Fruit fly (Drosophila melanogaster) whole organism, embryonic: ENCODE data around the gene POLDIP2.
A peak's percentile ranks its signal among the peaks of the same experiment; 100 is the strongest.

Experiments used
- CG10654 ChIP-seq: fragments of 200-800 bp; sonication (Bioruptor generic); optimal IDR thresholded peaks from 2 replicates; lab custom pipeline; 2016; ENCODE audit warnings: missing biosample characterization, missing genetic modification characterization
- CG11085 ChIP-seq: fragments of 200-800 bp; sonication (Bioruptor generic); IDR thresholded peaks from 2 replicates; pipeline ENCODE4 v1.3.6; 2022; ENCODE audit warnings: missing biosample characterization, missing genetic modification characterization
- CG11695 ChIP-seq: fragments of 200-800 bp; sonication (Bioruptor generic); IDR thresholded peaks from 3 replicates; pipeline ENCODE4 v1.3.6; 2022; ENCODE audit warnings: missing biosample characterization, missing genetic modification characterization
- CG1233 ChIP-seq: fragments of 200-800 bp; sonication (Bioruptor generic); optimal IDR thresholded peaks from 4 replicates; lab custom pipeline; 2018; ENCODE audit warnings: missing biosample characterization, mild to moderate bottlenecking, missing genetic modification characterization
- CG13424 ChIP-seq: fragments of 200-800 bp; sonication (Bioruptor generic); optimal IDR thresholded peaks from 2 replicates; lab custom pipeline; 2019; ENCODE audit warnings: missing biosample characterization, mild to moderate bottlenecking, missing genetic modification characterization, moderate library complexity
- CG13775 ChIP-seq: fragments of 200-800 bp; sonication (Bioruptor generic); optimal IDR thresholded peaks from 3 replicates; lab custom pipeline; 2017; ENCODE audit warnings: missing biosample characterization, mild to moderate bottlenecking, missing genetic modification characterization
- CG1647 ChIP-seq: fragments of 200-800 bp; sonication (Bioruptor generic); optimal IDR thresholded peaks from 3 replicates; lab custom pipeline; 2016; ENCODE audit warnings: missing biosample characterization, missing genetic modification characterization
- CG17568 ChIP-seq: fragments of 200-800 bp; sonication (Bioruptor generic); optimal IDR thresholded peaks from 2 replicates; lab custom pipeline; 2018; ENCODE audit warnings: missing biosample characterization, mild to moderate bottlenecking, missing genetic modification characterization, moderate library complexity
- CG17802 ChIP-seq: fragments of 200-800 bp; sonication (Bioruptor generic); optimal IDR thresholded peaks from 2 replicates; lab custom pipeline; 2018; ENCODE audit warnings: missing biosample characterization, mild to moderate bottlenecking, missing genetic modification characterization, moderate library complexity
- CG32767 ChIP-seq: fragments of 200-800 bp; sonication (Bioruptor generic); IDR thresholded peaks from 2 replicates; pipeline ENCODE4 v1.3.6; 2022; ENCODE audit warnings: missing biosample characterization, missing genetic modification characterization
- CG3281 ChIP-seq: fragments of 200-800 bp; sonication (Bioruptor generic); optimal IDR thresholded peaks from 3 replicates; lab custom pipeline; 2017; ENCODE audit warnings: missing biosample characterization, mild to moderate bottlenecking, missing genetic modification characterization
- CG43689 ChIP-seq: fragments of 200-800 bp; sonication (Bioruptor generic); IDR thresholded peaks from 2 replicates; pipeline ENCODE4 v1.3.6; 2022; ENCODE audit warnings: missing biosample characterization, missing genetic modification characterization
- CG4424 ChIP-seq: fragments of 200-800 bp; sonication (Bioruptor generic); optimal IDR thresholded peaks from 3 replicates; lab custom pipeline; 2016; ENCODE audit warnings: missing biosample characterization, missing genetic modification characterization
- CG4730 ChIP-seq: fragments of 200-800 bp; sonication (Bioruptor generic); IDR thresholded peaks from 2 replicates; pipeline ENCODE4 v1.3.6; 2022; ENCODE audit warnings: missing biosample characterization, missing genetic modification characterization
- CG6272 ChIP-seq: fragments of 200-800 bp; sonication (Bioruptor generic); IDR thresholded peaks from 2 replicates; pipeline ENCODE4 v1.3.6; 2022; ENCODE audit warnings: missing biosample characterization, missing genetic modification characterization
- CG7928 ChIP-seq: fragments of 200-800 bp; sonication (Bioruptor generic); optimal IDR thresholded peaks from 2 replicates; lab custom pipeline; 2017; ENCODE audit warnings: missing biosample characterization, mild to moderate bottlenecking, missing genetic modification characterization
- CG8944 ChIP-seq: fragments of 200-800 bp; sonication (Bioruptor generic); optimal IDR thresholded peaks from 3 replicates; lab custom pipeline; 2016; ENCODE audit warnings: missing biosample characterization, missing genetic modification characterization
- CG9817 ChIP-seq: fragments of 200-800 bp; sonication (Bioruptor generic); optimal IDR thresholded peaks from 2 replicates; lab custom pipeline; 2018; ENCODE audit warnings: missing biosample characterization, mild to moderate bottlenecking, missing genetic modification characterization, moderate library complexity
- CG9876 ChIP-seq: fragments of 200-800 bp; sonication (Bioruptor generic); optimal IDR thresholded peaks from 2 replicates; lab custom pipeline; 2016; ENCODE audit warnings: missing biosample characterization, missing genetic modification characterization
- Dbx ChIP-seq: fragments of 200-800 bp; sonication (Bioruptor generic); IDR thresholded peaks from 3 replicates; pipeline ENCODE4 v1.3.6; 2022; ENCODE audit warnings: missing biosample characterization, missing genetic modification characterization
- Dfd ChIP-seq, 2 experiments: fragments of >200 bp; optimal IDR thresholded peaks; 2 replicates each; lab custom pipeline; 2017; ENCODE audit warnings: missing biosample characterization in 2 of 2, missing genetic modification characterization in 2 of 2
- Dip3 ChIP-seq: fragments of 200-800 bp; sonication (Bioruptor generic); optimal IDR thresholded peaks from 3 replicates; lab custom pipeline; 2016; ENCODE audit warnings: missing biosample characterization, missing genetic modification characterization
- Meics ChIP-seq: fragments of 200-800 bp; sonication (Bioruptor generic); optimal IDR thresholded peaks from 2 replicates; lab custom pipeline; 2017; ENCODE audit warnings: missing biosample characterization, mild to moderate bottlenecking, missing genetic modification characterization
- NC2β ChIP-seq: fragments of 200-800 bp; sonication (Bioruptor generic); optimal IDR thresholded peaks from 2 replicates; lab custom pipeline; 2016; ENCODE audit warnings: missing biosample characterization, missing genetic modification characterization
- NfI ChIP-seq: fragments of 200-800 bp; sonication (Bioruptor generic); optimal IDR thresholded peaks from 3 replicates; lab custom pipeline; 2018; ENCODE audit warnings: missing biosample characterization, mild to moderate bottlenecking, missing genetic modification characterization, moderate library complexity
- Ravus ChIP-seq: fragments of 200-800 bp; sonication (Bioruptor generic); IDR thresholded peaks from 2 replicates; pipeline ENCODE4 v1.3.6; 2022; ENCODE audit warnings: missing biosample characterization, missing genetic modification characterization
- Side ChIP-seq: fragments of 200-800 bp; sonication (Bioruptor generic); optimal IDR thresholded peaks from 2 replicates; lab custom pipeline; 2016; ENCODE audit warnings: missing biosample characterization, missing genetic modification characterization
- Sox100B ChIP-seq: fragments of 200-800 bp; sonication (Bioruptor generic); optimal IDR thresholded peaks from 3 replicates; lab custom pipeline; 2018; ENCODE audit warnings: missing biosample characterization, mild to moderate bottlenecking, missing genetic modification characterization
- Spps ChIP-seq: fragments of 200-800 bp; sonication (Bioruptor generic); optimal IDR thresholded peaks from 2 replicates; lab custom pipeline; 2018; ENCODE audit warnings: missing biosample characterization, mild to moderate bottlenecking, missing genetic modification characterization
- Sry-β ChIP-seq: fragments of 200-800 bp; sonication (Bioruptor generic); optimal IDR thresholded peaks from 2 replicates; lab custom pipeline; 2018; ENCODE audit warnings: missing biosample characterization, mild to moderate bottlenecking, missing genetic modification characterization, moderate library complexity
- Taf1 ChIP-seq: fragments of 200-800 bp; sonication (Bioruptor generic); IDR thresholded peaks from 2 replicates; pipeline ENCODE4 v1.3.6; 2022; ENCODE audit warnings: missing biosample characterization, missing genetic modification characterization
- ac ChIP-seq: fragments of 200-800 bp; sonication (Bioruptor generic); optimal IDR thresholded peaks from 3 replicates; lab custom pipeline; 2017; ENCODE audit warnings: missing biosample characterization, mild to moderate bottlenecking, missing genetic modification characterization
- bab2 ChIP-seq: fragments of 200-800 bp; sonication (Bioruptor generic); optimal IDR thresholded peaks from 2 replicates; lab custom pipeline; 2016; ENCODE audit warnings: missing biosample characterization, missing genetic modification characterization
- da ChIP-seq: fragments of 200-800 bp; sonication (Bioruptor generic); optimal IDR thresholded peaks from 2 replicates; lab custom pipeline; 2016; ENCODE audit warnings: missing biosample characterization, missing genetic modification characterization
- dm ChIP-seq: fragments of 200-800 bp; sonication (Bioruptor generic); optimal IDR thresholded peaks from 3 replicates; lab custom pipeline; 2016; ENCODE audit warnings: missing biosample characterization, missing genetic modification characterization
- dysf ChIP-seq: fragments of 200-800 bp; sonication (Bioruptor generic); IDR thresholded peaks from 3 replicates; pipeline ENCODE4 v1.3.6; 2022; ENCODE audit warnings: missing biosample characterization, missing genetic modification characterization
- fd102C ChIP-seq: fragments of 200-800 bp; sonication (Bioruptor generic); optimal IDR thresholded peaks from 2 replicates; lab custom pipeline; 2018; ENCODE audit warnings: missing biosample characterization, mild to moderate bottlenecking, missing genetic modification characterization, moderate library complexity
- fd64A ChIP-seq: fragments of 200-800 bp; sonication (Bioruptor generic); optimal IDR thresholded peaks from 3 replicates; lab custom pipeline; 2018; ENCODE audit warnings: missing biosample characterization, mild to moderate bottlenecking, missing genetic modification characterization
- fu2 ChIP-seq: fragments of 200-800 bp; sonication (Bioruptor generic); optimal IDR thresholded peaks from 2 replicates; lab custom pipeline; 2016; ENCODE audit warnings: missing biosample characterization, missing genetic modification characterization
- jigr1 ChIP-seq: fragments of 200-800 bp; sonication (Bioruptor generic); IDR thresholded peaks from 3 replicates; pipeline ENCODE4 v1.3.6; 2022; ENCODE audit warnings: missing biosample characterization, missing genetic modification characterization
- lab ChIP-seq: fragments of 200-800 bp; sonication (Bioruptor generic); optimal IDR thresholded peaks from 3 replicates; lab custom pipeline; 2017; ENCODE audit warnings: missing biosample characterization, missing genetic modification characterization, mild to moderate bottlenecking, moderate library complexity, missing genetic modification reagents
- lilli ChIP-seq: fragments of 200-800 bp; sonication (Bioruptor generic); optimal IDR thresholded peaks from 3 replicates; lab custom pipeline; 2016; ENCODE audit warnings: missing biosample characterization, missing genetic modification characterization
- mam ChIP-seq: fragments of 200-800 bp; sonication (Bioruptor generic); optimal IDR thresholded peaks from 3 replicates; lab custom pipeline; 2016; ENCODE audit warnings: missing biosample characterization, missing genetic modification characterization
- nerfin-2 ChIP-seq: fragments of 200-800 bp; sonication (Bioruptor generic); IDR thresholded peaks from 2 replicates; pipeline ENCODE4 v1.3.6; 2022; ENCODE audit warnings: missing biosample characterization, missing genetic modification characterization; ENCODE audit not compliant: partially characterized antibody
- nmo ChIP-seq: fragments of 200-800 bp; sonication (Bioruptor generic); optimal IDR thresholded peaks from 2 replicates; lab custom pipeline; 2018; ENCODE audit warnings: missing biosample characterization, mild to moderate bottlenecking, missing genetic modification characterization, moderate library complexity
- pzg ChIP-seq: fragments of 200-800 bp; sonication (Bioruptor generic); optimal IDR thresholded peaks from 3 replicates; lab custom pipeline; 2018; ENCODE audit warnings: missing biosample characterization, mild to moderate bottlenecking, missing genetic modification characterization, moderate library complexity
- repo ChIP-seq: fragments of 200-800 bp; sonication (Bioruptor generic); optimal IDR thresholded peaks from 2 replicates; lab custom pipeline; 2016; ENCODE audit warnings: missing biosample characterization, missing genetic modification characterization
- run ChIP-seq: fragments of 200-800 bp; sonication (Bioruptor generic); optimal IDR thresholded peaks from 3 replicates; lab custom pipeline; 2018; ENCODE audit warnings: missing biosample characterization, mild to moderate bottlenecking, missing genetic modification characterization
- sens ChIP-seq: fragments of 200-800 bp; sonication (Bioruptor generic); peaks from one replicate; lab custom pipeline; 2016; ENCODE audit warnings: missing biosample characterization, missing genetic modification characterization
- trem ChIP-seq: fragments of 200-800 bp; optimal IDR thresholded peaks from 3 replicates; lab custom pipeline; 2019; ENCODE audit warnings: missing biosample characterization, mild to moderate bottlenecking, missing genetic modification characterization, moderate library complexity
- ttk ChIP-seq: fragments of 200-800 bp; sonication (Bioruptor generic); IDR thresholded peaks from 2 replicates; pipeline ENCODE4 v2.1.2; 2022; ENCODE audit warnings: missing biosample characterization, missing genetic modification characterization
- vnd ChIP-seq: fragments of 200-800 bp; sonication (Bioruptor generic); IDR thresholded peaks from 3 replicates; pipeline ENCODE4 v1.3.6; 2022; ENCODE audit warnings: missing biosample characterization, missing genetic modification characterization; ENCODE audit not compliant: partially characterized antibody

Gene POLDIP2

DNA sequence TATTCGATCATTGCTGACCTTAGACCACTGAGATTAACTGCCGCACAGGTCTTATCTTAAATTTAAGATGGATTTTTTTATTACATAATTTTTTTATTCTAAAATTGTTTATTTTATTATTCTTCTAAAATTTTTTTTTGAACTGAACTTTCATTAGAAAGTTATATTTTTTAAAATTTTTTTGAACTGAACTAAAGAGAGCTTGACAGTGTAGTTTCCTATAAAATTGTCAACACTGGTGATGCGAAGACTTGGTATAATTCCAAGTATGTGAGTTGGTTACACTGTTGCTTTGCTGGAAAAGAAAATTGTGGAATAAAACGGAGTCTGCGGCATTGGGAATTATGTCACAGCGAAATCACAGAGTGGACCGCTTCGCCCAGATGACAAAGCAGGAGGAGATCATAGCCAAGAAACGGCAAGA lies 17.7 kb downstream of the POLDIP2 start, which contains the start of gene CG31550 (continued):
- TF ChIP-seq CG17568 (GFP tag; lab: Kevin White, UChicago) = no peak
- peak; percentile 46 for TF ChIP-seq bab2 (GFP tag; lab: Kevin White, UChicago)
- peak; percentile 60 for TF ChIP-seq trem (tag; lab: Kevin White, UChicago)
- peak; percentile 64 for TF ChIP-seq CG10654 (GFP tag; lab: Kevin White, UChicago)
- TF ChIP-seq CG7928 (GFP tag; lab: Kevin White, UChicago) = no peak
- TF ChIP-seq CG32767 (GFP tag; lab: Robert Waterston, UW) = peak; percentile 57; the same call in 1 of the 2 replicates
- TF ChIP-seq CG6272 (GFP tag; lab: Robert Waterston, UW) = peak; percentile 59
- TF ChIP-seq Taf1 (GFP tag; lab: Robert Waterston, UW) = no peak
- TF ChIP-seq CG17802 (tag; lab: Kevin White, UChicago) = peak; percentile 37
- peak; percentile 54 for TF ChIP-seq CG8944
- no peak for TF ChIP-seq repo (GFP tag; lab: Kevin White, UChicago)
- no peak for TF ChIP-seq fd64A (GFP tag; lab: Kevin White, UChicago)
- no peak for TF ChIP-seq da (GFP tag; lab: Kevin White, UChicago)
- TF ChIP-seq CG4424 (GFP tag; lab: Kevin White, UChicago) = peak; percentile 66
- TF ChIP-seq vnd = no peak
- TF ChIP-seq Sox100B (GFP tag; lab: Kevin White, UChicago) = no peak
- TF ChIP-seq CG13775 = peak; percentile 66
- TF ChIP-seq CG1647 (GFP tag; lab: Kevin White, UChicago) = peak; percentile 45
- peak; percentile 60 for TF ChIP-seq ttk (GFP tag; lab: Robert Waterston, UW)
- TF ChIP-seq sens (GFP tag; lab: Kevin White, UChicago) = peak; percentile 75
- peak; percentile 67 for TF ChIP-seq CG4730 (GFP tag; lab: Robert Waterston, UW)
- TF ChIP-seq fd102C (GFP tag; lab: Kevin White, UChicago) = peak; percentile 3
- TF ChIP-seq CG11085 (GFP tag; lab: Robert Waterston, UW) = peak; percentile 73; the same call in 1 of the 2 replicates
- peak; percentile 72 for TF ChIP-seq lilli (GFP tag; lab: Kevin White, UChicago)
- TF ChIP-seq CG9876 (GFP tag; lab: Kevin White, UChicago) = peak; percentile 18
- TF ChIP-seq Dip3 = peak; percentile 19
- TF ChIP-seq nerfin-2 (GFP tag; lab: Robert Waterston, UW) = no peak
- peak; percentile 81 for TF ChIP-seq dysf (GFP tag; lab: Robert Waterston, UW)
- TF ChIP-seq CG1233 = peak; percentile 58
- peak; percentile 42 for TF ChIP-seq Sry-β (GFP tag; lab: Kevin White, UChicago)
- peak; percentile 87 for TF ChIP-seq nmo
- TF ChIP-seq CG3281 = peak; percentile 52
- no peak for TF ChIP-seq lab
- peak; percentile 76 for TF ChIP-seq NfI (GFP tag; lab: Kevin White, UChicago)
- TF ChIP-seq Ravus (GFP tag; lab: Robert Waterston, UW) = peak; percentile 43
- TF ChIP-seq CG43689 = no peak
- no peak for TF ChIP-seq Dfd (GFP tag; optimal IDR thresholded peaks at IDR 0.05; lab: Kevin White, UChicago)
- peak; percentile 34 for TF ChIP-seq dm (GFP tag; lab: Kevin White, UChicago)
- peak; percentile 73 for TF ChIP-seq CG9817 (tag; lab: Kevin White, UChicago)
- peak; percentile 69; the same call in 2 of the 3 replicates for TF ChIP-seq CG11695 (GFP tag; lab: Robert Waterston, UW)
- TF ChIP-seq Meics (GFP tag; lab: Kevin White, UChicago) = peak; percentile 67
- TF ChIP-seq CG13424 (tag; lab: Kevin White, UChicago) = peak; percentile 77
- TF ChIP-seq mam (GFP tag; lab: Kevin White, UChicago) = peak; percentile 69
- TF ChIP-seq Side = peak; percentile 27
- TF ChIP-seq NC2β (GFP tag; lab: Kevin White, UChicago) = no peak
- peak; percentile 48 for TF ChIP-seq fu2
- TF ChIP-seq Dbx = peak; percentile 77; the same call in 2 of the 3 replicates
- TF ChIP-seq pzg (GFP tag; lab: Kevin White, UChicago) = peak; percentile 46
- no peak for TF ChIP-seq run (tag; lab: Kevin White, UChicago)
- no peak for TF ChIP-seq jigr1 (GFP tag; lab: Robert Waterston, UW)
- no peak for TF ChIP-seq ac
- TF ChIP-seq Spps (tag; lab: Kevin White, UChicago) = peak; percentile 23
